ENCODE assay signal across 1 fruit fly cellular context in the genomic region with DNA sequence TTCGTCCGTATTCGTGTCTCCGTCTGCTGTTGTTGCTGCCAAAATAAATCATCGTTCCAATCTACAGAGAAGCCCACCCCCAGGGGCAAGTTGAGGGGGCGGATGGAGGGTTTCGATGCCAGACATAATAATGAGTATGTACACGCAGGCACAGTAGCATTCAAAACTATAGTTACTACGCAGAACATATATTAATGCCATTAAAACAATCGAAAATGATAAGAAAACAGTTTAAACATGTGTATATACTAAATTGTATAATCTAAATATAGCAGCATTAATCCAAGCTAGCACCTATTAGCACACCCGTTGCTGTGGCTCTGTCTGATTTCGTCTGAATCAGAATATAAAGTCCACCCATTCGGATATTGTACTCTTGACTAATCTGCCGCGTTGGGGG.
A peak's percentile ranks its signal among the peaks of the same experiment; 100 is the strongest.
TF ChIP-seq lines count a peak whose summit lies in the region.

No protein-coding gene starts in this region.

TF ChIP-seq in whole organism, embryonic, 481 proteins besides CTCF, POLR2A, EP300 and RAD21 (continued from another document):
- TF ChIP-seq dm (GFP tag; optimal IDR thresholded peaks at IDR 0.05; lab: Kevin White, UChicago) (peak; percentile 34), fd96Cb (tag; optimal IDR thresholded peaks at IDR 0.05; lab: Kevin White, UChicago) (peak; percentile 58), H2.0 (GFP tag; IDR thresholded peaks at IDR 0.05; lab: Robert Waterston, UW) (peak; percentile 64), CG14965 (GFP tag; optimal IDR thresholded peaks at IDR 0.05; lab: Kevin White, UChicago; ENCODE audit: borderline replicate concordance) (no peak), pzg (GFP tag; optimal IDR thresholded peaks at IDR 0.05; lab: Kevin White, UChicago) (no peak), Ada2b (GFP tag; IDR thresholded peaks at IDR 0.05; lab: Robert Waterston, UW) (peak; percentile 84), Lhr (GFP tag; optimal IDR thresholded peaks at IDR 0.05; lab: Kevin White, UChicago) (no peak), NK7.1 (GFP tag; optimal IDR thresholded peaks at IDR 0.05; lab: Kevin White, UChicago) (peak; percentile 14), CG10543 (GFP tag; optimal IDR thresholded peaks at IDR 0.05; lab: Kevin White, UChicago) (peak; percentile 26), CG31441 (GFP tag; IDR thresholded peaks at IDR 0.05; lab: Robert Waterston, UW) (peak; percentile 71), otp (GFP tag; IDR thresholded peaks at IDR 0.05; lab: Robert Waterston, UW) (peak; percentile 71; the same call in 2 of the 3 replicates), Tbp (GFP tag; optimal IDR thresholded peaks at IDR 0.05; lab: Kevin White, UChicago) (no peak), NFAT (GFP tag; IDR thresholded peaks at IDR 0.05; lab: Robert Waterston, UW) (peak; percentile 79), ase (GFP tag; IDR thresholded peaks at IDR 0.05; lab: Robert Waterston, UW) (peak; percentile 68; the same call in 2 of the 3 replicates), Xbp1 (GFP tag; optimal IDR thresholded peaks at IDR 0.05; lab: Kevin White, UChicago) (peak; percentile 70), CG18476 (GFP tag; optimal IDR thresholded peaks at IDR 0.05; lab: Kevin White, UChicago) (peak; percentile 30), NC2α (GFP tag; optimal IDR thresholded peaks at IDR 0.05; lab: Kevin White, UChicago) (no peak), CG4854 (GFP tag; optimal IDR thresholded peaks at IDR 0.05; lab: Kevin White, UChicago) (peak; percentile 47), vvl (GFP tag; IDR thresholded peaks at IDR 0.05; lab: Robert Waterston, UW) (peak; percentile 89), Mrtf (GFP tag; IDR thresholded peaks at IDR 0.05; lab: Robert Waterston, UW) (peak; percentile 83), phol (tag; optimal IDR thresholded peaks at IDR 0.05; lab: Kevin White, UChicago) (peak; percentile 57), CG17186 (GFP tag; optimal IDR thresholded peaks at IDR 0.05; lab: Kevin White, UChicago) (no peak), Dp (GFP tag; optimal IDR thresholded peaks at IDR 0.05; lab: Kevin White, UChicago) (no peak), prd (optimal IDR thresholded peaks at IDR 0.05; lab: Kevin White, UChicago) (no peak), prd (GFP tag; IDR thresholded peaks at IDR 0.05; lab: Robert Waterston, UW) (peak; percentile 81), D19B (GFP tag; optimal IDR thresholded peaks at IDR 0.05; lab: Kevin White, UChicago) (peak; percentile 63)
